Worm (Caenorhabditis elegans): Measurements from ENCODE around the gene ins-3.

ins-3 gene

DNA sequence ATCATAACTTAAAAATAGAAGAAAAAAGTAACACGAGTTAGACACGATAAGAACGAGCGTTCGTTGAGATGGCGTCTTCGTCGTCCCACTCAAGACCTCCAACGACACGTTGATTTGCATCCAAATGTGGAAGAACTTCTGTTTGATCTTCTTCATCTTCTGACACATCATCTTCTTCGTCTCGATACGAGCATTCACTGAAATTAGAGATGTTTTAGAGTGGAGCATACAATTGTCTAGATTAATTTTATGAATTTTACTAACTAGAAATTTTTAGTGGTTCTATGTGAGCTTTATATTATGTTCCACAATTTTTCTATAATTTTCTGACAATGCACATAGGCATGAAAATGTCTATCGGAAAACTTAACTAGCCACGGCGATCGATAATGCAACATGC lies 44.8 kb downstream of the ins-3 start:
- no peak for TF ChIP-seq ets-4 (GFP tag; optimal IDR thresholded peaks at IDR 0.05)
- TF ChIP-seq K12H6.12 (tag; optimal IDR thresholded peaks at IDR 0.05) = no peak
- TF ChIP-seq die-1 (tag; optimal IDR thresholded peaks at IDR 0.05) = no peak
- TF ChIP-seq tlf-1 (GFP tag; optimal IDR thresholded peaks at IDR 0.05) = no peak
- TF ChIP-seq fkh-3 (tag; optimal IDR thresholded peaks at IDR 0.05) = no peak
- no peak for TF ChIP-seq lin-40 (tag; optimal IDR thresholded peaks at IDR 0.05)
- no peak for TF ChIP-seq snpc-1.3 (tag; optimal IDR thresholded peaks at IDR 0.05; ENCODE audit: insufficient read depth)
- no peak for TF ChIP-seq C17E4.6 (GFP tag; IDR thresholded peaks at IDR 0.05)
- no peak for TF ChIP-seq lin-26 (GFP tag; IDR thresholded peaks at IDR 0.05)
- no peak for TF ChIP-seq zfh-2 (GFP tag; conservative IDR thresholded peaks at IDR 0.05)

DNA sequence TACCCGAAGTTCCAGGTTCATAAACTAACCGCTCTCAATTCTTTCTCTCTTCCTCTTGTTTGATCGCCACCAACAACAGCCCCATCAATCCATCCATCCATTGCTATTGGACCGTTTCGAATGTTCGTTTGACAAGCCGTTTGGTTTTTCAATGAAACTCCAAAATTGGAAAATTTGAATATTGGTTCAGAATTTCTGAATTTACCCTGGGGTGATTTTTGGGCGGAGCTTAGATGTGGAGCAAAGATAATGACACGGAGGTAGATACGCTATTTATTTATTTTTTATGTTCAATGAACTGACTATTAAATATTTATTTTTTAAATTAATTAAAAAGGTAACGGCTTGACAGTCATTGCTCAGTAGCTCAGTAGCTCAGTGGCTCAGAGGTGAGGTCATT lies 46.3 kb downstream of the ins-3 start, which contains the start of gene B0034.2:
Gene B0034.2 (minus strand): TSS at position 101 of the 400 bp plus-strand sequence.
- no peak for TF ChIP-seq dox-1 (GFP tag; IDR thresholded peaks at IDR 0.05)
- TF ChIP-seq lin-40 (tag; optimal IDR thresholded peaks at IDR 0.05) = no peak
- no peak for TF ChIP-seq madf-8 (GFP tag; conservative IDR thresholded peaks at IDR 0.05)
- TF ChIP-seq nhr-120 (GFP tag; IDR thresholded peaks at IDR 0.05) = no peak
- TF ChIP-seq lin-54 (GFP tag; optimal IDR thresholded peaks at IDR 0.05) = no peak
- TF ChIP-seq Y79H2A.3 (GFP tag; conservative IDR thresholded peaks at IDR 0.05) = no peak
- no peak for TF ChIP-seq F33H1.4 (GFP tag; IDR thresholded peaks at IDR 0.05)
- no peak for TF ChIP-seq madf-3 (GFP tag; IDR thresholded peaks at IDR 0.05)
- no peak for TF ChIP-seq let-607 (tag; optimal IDR thresholded peaks at IDR 0.05)
- no peak for TF ChIP-seq ztf-3 (GFP tag; optimal IDR thresholded peaks at IDR 0.05)
- no peak for TF ChIP-seq dpff-1 (tag; optimal IDR thresholded peaks at IDR 0.05)
- TF ChIP-seq zfh-2 (GFP tag; conservative IDR thresholded peaks at IDR 0.05) = no peak

DNA sequence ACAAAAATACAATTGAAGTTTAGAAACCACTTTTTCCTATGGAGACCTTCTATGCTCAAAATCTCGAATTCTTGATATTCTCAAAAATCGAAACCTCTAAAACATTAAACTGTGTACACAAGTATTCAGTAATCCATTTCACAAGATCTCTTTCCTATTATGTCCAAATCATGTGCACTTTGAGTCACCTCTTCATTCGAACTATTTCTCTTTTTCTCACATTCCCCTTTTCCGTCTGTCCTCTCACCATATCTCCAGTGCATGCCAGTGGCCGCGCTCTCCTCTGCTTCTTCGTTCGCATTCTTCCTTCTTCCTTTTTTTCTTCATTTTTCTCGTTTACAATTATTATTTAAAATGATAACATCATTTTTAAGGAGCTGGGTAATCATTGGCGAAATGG lies 48.0 kb downstream of the ins-3 start, which contains the start of gene F28B12.1:
Gene F28B12.1 (plus strand): TSS at position 335 of the 400 bp plus-strand sequence.
- TF ChIP-seq cebp-1 (GFP tag; IDR thresholded peaks at IDR 0.05) = no peak
- TF ChIP-seq cebp-1 (tag; optimal IDR thresholded peaks at IDR 0.05) = peak; percentile 26
- TF ChIP-seq attf-5 (GFP tag; optimal IDR thresholded peaks at IDR 0.05) = no peak

ce11 chrII:5940815-5941214 lies 49.8 kb downstream of the ins-3 start, which contains the start of gene F28B12.6:
Gene F28B12.6, plus strand, starts transcription at chrII:5940863.
- TF ChIP-seq B0336.3 (GFP tag; IDR thresholded peaks at IDR 0.05) (peak; percentile 61; the same call in 1 of the 2 replicates), F23B12.7 (tag; optimal IDR thresholded peaks at IDR 0.05; ENCODE audit: insufficient read depth) (no peak), cebp-1 (GFP tag; IDR thresholded peaks at IDR 0.05) (no peak), cebp-1 (tag; optimal IDR thresholded peaks at IDR 0.05) (peak; percentile 24), nfyb-1 (GFP tag; IDR thresholded peaks at IDR 0.05) (peak; percentile 52; the same call in 1 of the 2 replicates)
